Worm (Caenorhabditis elegans) whole organism, L4/young adult: ENCODE measurements around the gene sre-35.

Experiments
- W03F9.2 ChIP-seq: fragments of 150-350 bp; optimal IDR thresholded peaks from 2 replicates; lab custom pipeline; 2014; ENCODE audit warnings: missing biosample characterization, missing genetic modification characterization
- dao-5 ChIP-seq: sonication (generic microtip); optimal IDR thresholded peaks from 2 replicates; lab custom pipeline; 2016; ENCODE audit warnings: missing genotype, missing genetic modification characterization, moderate library complexity, missing compliant biosample characterization
- him-1 ChIP-seq: sonication (generic microtip); optimal IDR thresholded peaks from 2 replicates; lab custom pipeline; 2016; ENCODE audit warnings: missing genotype, missing genetic modification reagents, missing genetic modification characterization, missing compliant biosample characterization

- TF ChIP-seq him-1 (no peak), W03F9.2 (tag; lab: Kevin White, UChicago) (no peak), dao-5 (tag; lab: Kevin White, UChicago) (no peak)
Measured at ce11 chrII:12471138-12471855, 18.6 kb upstream of the sre-35 start, which contains the start of the genes F15A4.5 and phat-8.
